Worm (Caenorhabditis elegans) whole organism, dauer: Measurements from ENCODE around the gene C47E12.12.

ENCODE experiments used
- unc-62 ChIP-seq: sonication (generic microtip); optimal IDR thresholded peaks from 2 replicates; lab custom pipeline; 2017; ENCODE audit warnings: missing biosample characterization, missing genetic modification reagents, missing genetic modification characterization

C47E12.12 gene

DNA sequence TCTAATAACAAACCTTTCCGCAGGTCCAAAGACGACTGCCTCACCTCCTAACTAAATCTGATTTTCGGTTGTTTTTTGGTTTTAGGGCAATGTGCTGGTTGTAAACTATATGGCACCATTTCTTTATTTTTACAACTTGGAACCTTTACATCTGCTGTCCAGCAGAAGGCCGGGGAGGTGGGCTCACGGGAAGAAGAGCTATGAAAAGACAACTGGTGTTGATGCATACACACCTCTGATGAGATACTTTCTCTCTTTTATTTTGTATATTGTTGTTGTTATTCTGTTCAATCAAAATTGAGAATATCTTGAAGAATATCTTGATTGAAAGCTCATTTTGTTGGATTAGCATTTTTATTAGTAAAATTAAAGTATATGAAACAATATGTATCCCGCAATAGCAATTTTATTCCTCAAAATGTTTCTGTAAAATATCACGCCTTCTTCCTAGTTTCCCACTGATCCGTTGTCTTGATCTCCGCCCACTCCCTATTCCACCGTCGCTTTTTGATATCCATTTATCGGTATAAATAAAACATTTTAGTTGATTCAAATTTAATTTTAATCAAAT is 5.2 kb upstream of the C47E12.12 start, which contains the start of gene dhp-2:
Gene dhp-2, plus strand, starts transcription at position 521 of the 571 bp plus-strand sequence.
- TF ChIP-seq unc-62 (GFP tag; lab: Kevin White, UChicago) = no peak

DNA sequence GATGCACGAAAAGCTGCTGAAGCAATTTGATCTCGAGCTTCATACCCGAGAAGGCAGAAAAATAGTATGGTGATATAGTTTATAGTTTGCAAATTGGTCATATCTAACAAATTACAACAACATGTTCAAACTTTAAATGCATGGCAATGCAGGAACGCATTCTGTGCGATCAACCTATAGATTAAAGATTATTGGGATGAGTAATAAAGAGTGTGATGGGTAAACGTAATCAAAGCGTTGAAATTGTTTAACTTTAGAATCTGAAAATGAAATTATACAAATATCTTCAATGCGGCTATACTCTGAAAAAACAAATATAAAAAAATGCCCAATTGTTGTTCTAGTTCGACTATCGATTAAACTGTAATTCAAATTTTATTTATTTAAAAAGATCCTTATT is 3.8 kb upstream of the C47E12.12 start, which contains the start of gene C47E12.14:
Gene C47E12.14, minus strand, starts transcription at position 101 of the 400 bp plus-strand sequence.
- no peak for TF ChIP-seq unc-62 (GFP tag; lab: Kevin White, UChicago)

DNA sequence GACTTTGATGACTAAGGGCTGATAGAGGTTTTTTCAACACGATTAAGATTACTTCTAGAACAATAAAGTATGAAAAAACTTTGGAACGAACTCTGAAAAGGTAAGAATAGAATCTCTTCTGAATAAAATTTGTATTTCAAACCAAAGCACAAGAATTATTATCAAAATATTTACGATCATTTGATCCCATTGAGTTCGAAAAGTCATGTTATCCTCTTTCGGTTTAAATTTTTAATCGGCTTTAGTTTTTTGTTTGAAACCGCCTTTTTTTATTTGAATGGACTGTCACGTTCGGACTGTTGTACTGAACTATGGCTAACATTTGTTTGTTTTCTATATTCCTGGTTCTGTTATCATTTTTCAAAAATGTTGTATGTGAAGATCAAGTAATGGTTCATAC is 1.9 kb upstream of the C47E12.12 start, which contains the start of gene C47E12.9:
Gene C47E12.9, plus strand, starts transcription at position 301 of the 400 bp plus-strand sequence.
- TF ChIP-seq unc-62 (GFP tag; lab: Kevin White, UChicago) = no peak

DNA sequence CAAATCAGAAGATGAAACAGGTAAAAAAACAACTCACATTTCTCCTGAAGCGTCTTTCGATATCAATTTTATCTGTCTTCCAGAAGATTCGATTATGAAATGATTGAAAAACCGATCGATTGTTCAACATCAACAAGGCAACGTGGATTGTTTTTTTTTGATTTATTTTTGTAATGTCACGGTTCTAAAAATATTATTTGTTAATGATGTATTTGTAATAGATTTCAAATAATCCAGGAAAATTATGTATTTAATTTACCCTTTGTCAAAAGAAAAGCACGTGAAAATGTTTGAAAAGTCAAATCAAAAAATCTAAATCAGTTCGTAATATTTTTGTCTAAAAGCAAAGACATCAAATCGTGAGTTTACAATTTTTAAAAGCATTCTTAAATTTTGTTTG is 3.4 kb downstream of the C47E12.12 start, which contains the start of the genes kin-5 and C47E12.11:
Gene kin-5, minus strand, starts transcription at position 101 of the 400 bp plus-strand sequence.
Gene C47E12.11, plus strand, starts transcription at position 320 of the 400 bp plus-strand sequence.
- no peak for TF ChIP-seq unc-62 (GFP tag; lab: Kevin White, UChicago)

DNA sequence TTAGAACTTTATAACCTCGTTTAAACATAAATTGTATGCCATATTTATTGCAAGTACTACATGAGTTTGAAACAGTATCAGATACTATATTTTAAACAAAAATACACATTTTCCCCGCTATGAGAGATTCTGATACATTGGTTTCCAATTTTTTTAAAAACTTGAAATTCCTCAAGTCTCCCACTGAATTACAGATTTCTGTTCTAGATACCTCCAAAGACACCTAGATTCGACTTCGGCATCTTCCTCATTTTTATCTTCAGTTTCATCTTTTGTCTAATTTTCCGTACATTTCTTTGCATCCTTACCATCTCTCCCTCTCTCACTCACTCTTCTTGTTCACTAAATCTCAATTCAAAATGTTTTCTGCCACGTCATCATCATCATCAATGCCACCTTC is 8.6 kb downstream of the C47E12.12 start, which contains the start of gene T13H10.2:
Gene T13H10.2, plus strand, starts transcription at position 301 of the 400 bp plus-strand sequence.
- TF ChIP-seq unc-62 (GFP tag; lab: Kevin White, UChicago) = no peak

DNA sequence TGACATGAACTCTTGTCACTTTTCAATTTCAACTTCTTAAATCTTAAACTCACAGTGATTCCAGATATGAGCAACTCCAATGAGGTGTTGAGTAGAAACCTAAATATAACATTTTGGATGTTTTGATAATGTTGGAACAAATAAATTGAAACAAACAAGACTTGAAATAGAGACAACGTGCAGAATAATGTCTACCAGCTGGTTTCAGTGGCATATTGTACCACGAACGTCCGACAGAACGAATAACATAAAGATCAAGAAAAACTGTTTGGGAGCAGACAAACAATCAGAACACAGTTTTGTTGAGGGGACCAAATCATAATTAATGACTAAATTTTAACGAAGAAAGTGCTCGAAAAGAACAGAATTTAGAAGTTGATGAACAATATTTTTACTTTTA is 19.2 kb downstream of the C47E12.12 start, which contains the start of gene gon-1:
Gene gon-1, minus strand, starts transcription at position 101 of the 400 bp plus-strand sequence.
- no peak for TF ChIP-seq unc-62 (GFP tag; lab: Kevin White, UChicago)

DNA sequence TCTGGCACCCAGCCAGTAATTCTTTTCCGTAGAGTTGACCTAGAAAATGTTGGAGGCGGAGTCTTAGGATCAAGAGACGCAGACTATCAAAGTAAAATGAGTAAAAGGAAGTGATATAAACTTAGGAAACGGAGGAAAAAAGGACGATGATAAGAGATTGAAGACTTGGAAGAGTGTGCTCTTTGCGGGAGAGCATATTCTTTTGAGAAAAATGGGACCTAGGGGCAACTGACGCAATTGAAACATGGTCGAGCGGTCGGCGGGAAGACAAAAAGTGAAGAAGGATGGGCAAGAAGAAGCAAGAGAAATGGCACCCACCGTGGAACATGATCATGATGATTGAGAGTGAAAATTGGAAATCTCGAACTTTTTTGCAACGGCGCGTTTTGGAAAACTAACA is 24.5 kb downstream of the C47E12.12 start:
- no peak for TF ChIP-seq unc-62 (GFP tag; lab: Kevin White, UChicago)

DNA sequence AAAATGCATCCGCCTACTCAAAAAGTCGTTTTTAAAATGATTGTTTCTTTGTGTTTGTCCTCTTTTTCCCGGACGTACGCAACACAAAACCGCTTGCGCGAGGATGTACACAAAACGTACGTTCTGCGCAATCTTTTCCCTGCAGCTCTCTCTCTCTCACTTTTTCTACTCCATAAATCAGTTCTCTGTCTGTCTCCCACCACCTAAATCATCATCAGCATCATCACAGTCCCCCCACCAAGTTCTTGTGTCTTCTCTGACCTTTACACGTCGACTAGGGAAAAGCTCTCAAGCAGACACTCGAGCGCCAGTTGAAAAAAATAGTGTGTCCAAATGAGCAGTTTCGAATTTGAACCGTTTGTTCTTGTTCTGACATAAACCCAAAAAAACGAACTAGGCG is 28.2 kb downstream of the C47E12.12 start:
- no peak for TF ChIP-seq unc-62 (GFP tag; lab: Kevin White, UChicago)

DNA sequence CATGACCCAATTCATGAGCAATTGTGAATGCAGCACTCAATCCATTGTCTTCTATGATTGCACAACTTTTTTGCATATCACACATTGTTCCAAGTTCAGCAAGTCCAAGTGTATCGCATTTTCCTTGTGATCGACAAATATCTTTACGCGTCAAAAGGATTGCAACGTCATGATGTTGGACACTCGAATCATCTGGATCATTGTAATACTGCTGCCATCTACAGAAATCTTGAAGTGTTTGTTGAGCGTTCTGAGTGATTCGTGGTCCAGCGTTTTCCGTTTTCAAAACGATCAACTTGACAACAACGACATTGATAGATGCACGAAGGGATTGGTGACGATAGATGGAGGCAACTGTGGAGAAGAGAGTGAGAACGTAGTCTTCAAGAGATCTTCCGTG is 29.3 kb downstream of the C47E12.12 start:
- TF ChIP-seq unc-62 (GFP tag; lab: Kevin White, UChicago) = no peak

DNA sequence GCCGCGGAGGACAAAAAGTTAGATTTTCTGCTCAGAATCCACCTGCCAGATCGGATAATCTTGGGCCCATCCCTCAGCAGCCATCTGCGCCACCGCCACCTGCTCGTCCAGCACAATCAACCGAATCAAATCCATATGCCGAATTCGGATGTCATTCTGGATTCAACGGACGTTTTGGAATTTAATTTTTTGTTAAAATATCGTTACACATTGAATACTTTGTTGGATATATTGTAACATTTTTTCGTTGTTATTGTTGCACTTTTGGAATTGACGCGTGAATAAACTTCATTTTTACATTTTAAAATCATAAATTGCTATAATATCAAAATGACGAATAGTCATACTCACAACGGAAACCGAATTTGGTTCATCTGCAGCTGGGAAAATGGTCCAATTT is 38.9 kb downstream of the C47E12.12 start, which contains the start of gene spe-29:
Gene spe-29, plus strand, starts transcription at position 301 of the 400 bp plus-strand sequence.
- TF ChIP-seq unc-62 (GFP tag; lab: Kevin White, UChicago) = no peak

DNA sequence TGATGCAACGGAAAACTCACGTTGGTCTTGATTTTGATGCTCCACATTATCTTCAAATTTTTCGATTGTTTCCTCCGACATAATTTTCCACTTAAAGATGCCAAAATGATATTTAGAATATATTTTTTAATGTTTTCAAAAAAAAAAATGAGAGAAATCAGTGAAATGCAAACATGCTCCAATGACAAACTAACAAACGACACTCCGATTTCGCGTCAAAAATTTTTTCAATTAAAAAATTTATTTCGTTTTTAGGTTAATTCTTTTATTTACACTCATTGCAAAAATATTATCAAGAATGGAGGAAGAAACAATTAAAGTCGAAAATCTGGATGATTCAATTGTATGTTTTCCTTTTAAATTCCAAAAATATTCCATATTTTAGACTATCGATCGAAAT is 40.5 kb downstream of the C47E12.12 start, which contains the start of the genes trmt-10A and F25H8.2:
Gene trmt-10A, minus strand, starts transcription at position 159 of the 400 bp plus-strand sequence.
Gene F25H8.2, plus strand, starts transcription at position 181 of the 400 bp plus-strand sequence.
- TF ChIP-seq unc-62 (GFP tag; lab: Kevin White, UChicago) = no peak

DNA sequence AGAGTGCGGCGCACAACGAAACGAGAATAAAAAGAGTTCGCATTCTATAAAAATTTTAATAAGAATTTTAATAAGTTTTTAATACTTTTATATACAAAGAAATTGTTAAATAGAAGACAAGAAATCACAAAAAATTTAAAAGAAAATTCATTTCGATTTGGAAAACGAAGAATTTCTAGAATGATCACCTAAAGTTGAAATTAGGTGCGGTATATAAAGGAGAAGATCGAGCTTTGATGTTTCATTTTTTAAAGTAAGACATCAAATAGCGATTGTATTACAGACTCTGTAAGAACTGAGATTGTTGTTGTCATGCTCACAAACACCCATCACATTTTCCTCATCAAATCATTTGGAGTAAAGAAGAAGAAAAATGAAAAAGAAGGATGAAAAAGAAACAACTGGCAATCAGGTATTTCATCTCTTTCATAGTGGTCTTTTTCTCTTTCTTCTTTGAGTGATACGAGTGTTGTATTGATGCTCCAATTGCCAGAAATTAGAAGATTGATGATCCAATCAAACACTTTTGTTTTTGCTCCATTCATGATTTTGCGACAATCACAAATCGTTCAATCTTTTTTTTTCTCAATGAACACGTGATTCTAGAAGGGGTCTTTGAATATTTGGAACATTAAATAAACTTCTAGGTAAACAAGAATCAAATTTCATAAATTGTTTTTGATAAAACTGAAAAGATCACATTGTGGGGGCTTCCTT is 44.2 kb downstream of the C47E12.12 start, which contains the start of gene dur-1:
Gene dur-1, minus strand, starts transcription at position 51 of the 717 bp plus-strand sequence.
- no peak for TF ChIP-seq unc-62 (GFP tag; lab: Kevin White, UChicago)

DNA sequence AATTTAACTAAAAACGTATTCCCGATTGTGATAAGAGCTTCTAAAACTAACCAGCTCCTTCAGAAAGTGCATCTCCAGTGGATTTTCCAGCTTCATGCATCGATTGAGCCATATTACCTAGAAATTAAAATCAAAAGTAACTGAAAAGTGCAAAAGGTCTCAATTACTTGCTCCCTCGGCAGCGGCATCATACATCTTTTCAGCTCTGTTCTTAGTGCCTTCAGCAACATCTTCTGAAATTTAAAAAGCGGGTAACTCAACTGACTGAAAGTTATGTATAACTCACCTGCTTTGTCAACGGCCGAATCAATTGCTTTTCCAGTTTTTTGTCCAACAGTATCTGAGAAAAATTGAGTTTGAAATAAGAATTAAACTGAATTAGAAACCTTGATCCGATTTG is 48.1 kb downstream of the C47E12.12 start:
- TF ChIP-seq unc-62 (GFP tag; lab: Kevin White, UChicago) = no peak
